Worm (Caenorhabditis elegans): Measurements from ENCODE around the gene rbc-2.
"Not testable (repeated sequence)": the region's sequence is repeated elsewhere in the genome, so short reads cannot be mapped to it uniquely, and the experiment has no call there.

DNA sequence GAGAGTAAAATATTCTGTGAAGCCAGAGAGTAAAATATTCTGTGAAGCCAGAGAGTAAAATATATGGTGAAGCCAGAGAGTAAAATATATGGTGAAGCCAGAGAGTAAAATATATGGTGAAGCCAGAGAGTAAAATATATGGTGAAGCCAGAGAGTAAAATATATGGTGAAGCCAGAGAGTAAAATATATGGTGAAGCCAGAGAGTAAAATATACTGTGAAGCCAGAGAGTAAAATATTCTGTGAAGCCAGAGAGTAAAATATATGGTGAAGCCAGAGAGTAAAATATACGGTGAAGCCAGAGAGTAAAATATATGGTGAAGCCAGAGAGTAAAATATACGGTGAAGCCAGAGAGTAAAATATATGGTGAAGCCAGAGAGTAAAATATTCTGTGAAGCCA, 29.2 kb downstream of the rbc-2 start:
- not testable (repeated sequence) for TF ChIP-seq elt-2 (tag; optimal IDR thresholded peaks at IDR 0.05); ama-1 (optimal IDR thresholded peaks at IDR 0.05); K09A11.1 (tag; optimal IDR thresholded peaks at IDR 0.05; ENCODE audit: insufficient read depth); rnt-1 (tag; optimal IDR thresholded peaks at IDR 0.05); K02D7.2 (tag; optimal IDR thresholded peaks at IDR 0.05); C08G9.2 (tag; optimal IDR thresholded peaks at IDR 0.05); ceh-14 (tag; optimal IDR thresholded peaks at IDR 0.05); unc-86 (tag; optimal IDR thresholded peaks at IDR 0.05); pha-4 (tag; optimal IDR thresholded peaks at IDR 0.05); zip-5 (tag; optimal IDR thresholded peaks at IDR 0.05); ceh-48 (tag; optimal IDR thresholded peaks at IDR 0.05)
